Worm (Caenorhabditis elegans): Measurements from ENCODE around the gene mig-21.

mig-21 gene

ce11 chrIII:5922236-5922635 is 44.1 kb upstream of the mig-21 start (continued):
- TF ChIP-seq nhr-19 (GFP tag; conservative IDR thresholded peaks at IDR 0.05) (peak; percentile 76), sox-4 (tag; optimal IDR thresholded peaks at IDR 0.05) (no peak), C34B4.2 (tag; optimal IDR thresholded peaks at IDR 0.05) (no peak), elt-2 (tag; optimal IDR thresholded peaks at IDR 0.05) (no peak), efl-1 (optimal IDR thresholded peaks at IDR 0.05) (no peak), efl-1 (GFP tag; optimal IDR thresholded peaks at IDR 0.05 in 1 of 2) (peak in 1 of 2 experiments; percentile 91), nhr-76 (tag; optimal IDR thresholded peaks at IDR 0.05) (no peak), pax-3 (tag; optimal IDR thresholded peaks at IDR 0.05) (no peak), ets-5 (GFP tag; IDR thresholded peaks at IDR 0.05) (no peak), nhr-11 (tag; optimal IDR thresholded peaks at IDR 0.05) (no peak), skn-1 (tag; optimal IDR thresholded peaks at IDR 0.05) (no peak), mdl-1 (tag; optimal IDR thresholded peaks at IDR 0.05) (peak in 1 of 2 experiments; percentile 52), unc-30 (tag; optimal IDR thresholded peaks at IDR 0.05) (no peak), zag-1 (tag; optimal IDR thresholded peaks at IDR 0.05) (no peak), sup-37 (GFP tag; optimal IDR thresholded peaks at IDR 0.05) (no peak), mep-1 (tag; optimal IDR thresholded peaks at IDR 0.05) (no peak), nhr-28 (tag; optimal IDR thresholded peaks at IDR 0.05) (no peak), nhr-85 (tag) (peak; percentile 89), blmp-1 (tag; optimal IDR thresholded peaks at IDR 0.05) (peak; percentile 71), hpl-2 (GFP tag; optimal IDR thresholded peaks at IDR 0.05) (no peak), lin-13 (GFP tag; optimal IDR thresholded peaks at IDR 0.05) (no peak), mef-2 (tag; optimal IDR thresholded peaks at IDR 0.05) (no peak), sptf-1 (tag; optimal IDR thresholded peaks at IDR 0.05) (no peak), vab-15 (tag; optimal IDR thresholded peaks at IDR 0.05) (no peak), lsy-2 (tag; optimal IDR thresholded peaks at IDR 0.05) (no peak), nhr-237 (tag; optimal IDR thresholded peaks at IDR 0.05) (no peak), C16A3.4 (tag; optimal IDR thresholded peaks at IDR 0.05) (no peak), snu-23 (GFP tag; optimal IDR thresholded peaks at IDR 0.05) (peak; percentile 63), nhr-77 (tag; optimal IDR thresholded peaks at IDR 0.05) (no peak), swsn-7 (tag; optimal IDR thresholded peaks at IDR 0.05) (no peak), egl-27 (tag; optimal IDR thresholded peaks at IDR 0.05) (no peak), dsc-1 (tag; optimal IDR thresholded peaks at IDR 0.05) (no peak)

- TF ChIP-seq pqm-1 (tag; optimal IDR thresholded peaks at IDR 0.05) (no peak), lin-13 (GFP tag; optimal IDR thresholded peaks at IDR 0.05) (no peak), nhr-85 (tag) (peak; percentile 92), hpl-2 (GFP tag; optimal IDR thresholded peaks at IDR 0.05) (no peak), C16A3.4 (tag; optimal IDR thresholded peaks at IDR 0.05) (no peak), mef-2 (tag; optimal IDR thresholded peaks at IDR 0.05) (no peak), ama-1 (optimal IDR thresholded peaks at IDR 0.05) (no peak), irx-1 (tag; optimal IDR thresholded peaks at IDR 0.05) (no peak), nhr-47 (tag; optimal IDR thresholded peaks at IDR 0.05) (peak; percentile 44), fkh-8 (tag; optimal IDR thresholded peaks at IDR 0.05) (no peak), ceh-8 (GFP tag; optimal IDR thresholded peaks at IDR 0.05) (no peak), sptf-1 (tag; optimal IDR thresholded peaks at IDR 0.05) (no peak), pax-3 (tag; optimal IDR thresholded peaks at IDR 0.05) (no peak), F16B12.6 (tag; optimal IDR thresholded peaks at IDR 0.05) (no peak), mdl-1 (tag; optimal IDR thresholded peaks at IDR 0.05) (peak in 1 of 2 experiments; percentile 67), dpl-1 (GFP tag; optimal IDR thresholded peaks at IDR 0.05) (peak in 1 of 3 experiments; percentile 0), blmp-1 (tag; optimal IDR thresholded peaks at IDR 0.05) (peak; percentile 59), unc-86 (tag; optimal IDR thresholded peaks at IDR 0.05) (no peak), alr-1 (tag; optimal IDR thresholded peaks at IDR 0.05; ENCODE audit: borderline replicate concordance) (no peak), rnt-1 (tag; optimal IDR thresholded peaks at IDR 0.05) (no peak), mep-1 (tag; optimal IDR thresholded peaks at IDR 0.05) (no peak), C04F5.9 (tag; optimal IDR thresholded peaks at IDR 0.05) (no peak), tbx-2 (tag; optimal IDR thresholded peaks at IDR 0.05) (peak; percentile 30), nhr-237 (tag; optimal IDR thresholded peaks at IDR 0.05) (no peak), hlh-17 (GFP tag; optimal IDR thresholded peaks at IDR 0.05; ENCODE audit: borderline replicate concordance) (no peak), elt-3 (tag; optimal IDR thresholded peaks at IDR 0.05) (peak; percentile 42 to 96 (median 93)), nhr-19 (GFP tag; conservative IDR thresholded peaks at IDR 0.05) (peak; percentile 54), snu-23 (GFP tag; optimal IDR thresholded peaks at IDR 0.05) (peak; percentile 65), jun-1 (tag; optimal IDR thresholded peaks at IDR 0.05) (no peak), ceh-90 (tag; optimal IDR thresholded peaks at IDR 0.05) (no peak), zag-1 (tag; optimal IDR thresholded peaks at IDR 0.05) (no peak), grh-1 (GFP tag; IDR thresholded peaks at IDR 0.05) (peak; percentile 81), mab-9 (GFP tag; IDR thresholded peaks at IDR 0.05) (no peak), elt-2 (tag; optimal IDR thresholded peaks at IDR 0.05) (no peak)
These were observed 43.0 kb upstream of the mig-21 start for ce11 chrIII:5921067-5921678.
